Fruit fly (Drosophila melanogaster): ENCODE measurements around the gene epsilonCOP.

Gene epsilonCOP

dm6 chr2L:6513948-6514347, 25.1 kb downstream of the epsilonCOP start (continued):
- no peak for TF ChIP-seq corto (GFP tag; optimal IDR thresholded peaks at IDR 0.05)
- TF ChIP-seq CG34422 (GFP tag; IDR thresholded peaks at IDR 0.05), result no peak

DNA sequence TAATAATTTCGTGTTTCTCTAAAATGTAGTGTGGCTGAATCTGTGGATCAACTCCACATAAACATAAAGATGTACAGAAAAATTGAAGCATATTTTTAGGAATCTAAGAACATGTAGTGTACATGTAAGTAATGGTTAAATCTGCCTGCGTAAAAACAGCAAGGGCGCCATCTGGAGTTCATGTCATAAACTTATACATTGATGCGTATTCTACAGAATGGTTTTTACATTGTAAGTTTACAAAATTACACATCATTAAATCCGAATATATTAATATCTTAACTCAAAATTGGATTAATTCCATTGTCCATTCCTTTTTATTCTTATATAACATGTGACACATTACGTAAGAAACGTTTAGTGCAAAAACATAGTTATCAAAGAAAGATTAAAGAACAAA, 38.1 kb downstream of the epsilonCOP start:
- no peak for TF ChIP-seq ham (GFP tag; IDR thresholded peaks at IDR 0.05)
- TF ChIP-seq usp (GFP tag; optimal IDR thresholded peaks at IDR 0.05), result no peak
- no peak for TF ChIP-seq CG11247 (GFP tag; IDR thresholded peaks at IDR 0.05)
- TF ChIP-seq CG12942 (GFP tag; optimal IDR thresholded peaks at IDR 0.05), result no peak
- TF ChIP-seq Drgx (GFP tag; IDR thresholded peaks at IDR 0.05), result no peak
- TF ChIP-seq Fer1 (GFP tag; optimal IDR thresholded peaks at IDR 0.05), result peak; percentile 4
- TF ChIP-seq pb (GFP tag; optimal IDR thresholded peaks at IDR 0.05), result no peak
- TF ChIP-seq CG2875 (GFP tag; optimal IDR thresholded peaks at IDR 0.05), result no peak
- TF ChIP-seq trh (GFP tag; optimal IDR thresholded peaks at IDR 0.05), result no peak
- TF ChIP-seq CG3847 (GFP tag; IDR thresholded peaks at IDR 0.05), result no peak
- TF ChIP-seq BEAF-32 (GFP tag; optimal IDR thresholded peaks at IDR 0.05), result no peak
- TF ChIP-seq CG17385 (GFP tag; optimal IDR thresholded peaks at IDR 0.05), result no peak
- TF ChIP-seq CG14965 (GFP tag; optimal IDR thresholded peaks at IDR 0.05; ENCODE audit: borderline replicate concordance), result no peak
- no peak for TF ChIP-seq Doc2 (GFP tag; IDR thresholded peaks at IDR 0.05)
- TF ChIP-seq CG4820 (GFP tag; optimal IDR thresholded peaks at IDR 0.05), result peak; percentile 5
- no peak for TF ChIP-seq unpg (GFP tag; optimal IDR thresholded peaks at IDR 0.05)
- peak; percentile 39 for TF ChIP-seq trem (tag; optimal IDR thresholded peaks at IDR 0.05)
- no peak for TF ChIP-seq run (tag; optimal IDR thresholded peaks at IDR 0.05)
- peak; percentile 50; the same call in 1 of the 2 replicates for TF ChIP-seq CG13287 (GFP tag; IDR thresholded peaks at IDR 0.05; ENCODE audit: partially characterized antibody)
- peak; percentile 30 for TF ChIP-seq Ets97D (GFP tag; optimal IDR thresholded peaks at IDR 0.05)
- TF ChIP-seq CG16863 (GFP tag; optimal IDR thresholded peaks at IDR 0.05), result no peak
- TF ChIP-seq sna (GFP tag; IDR thresholded peaks at IDR 0.05; ENCODE audit: partially characterized antibody), result no peak
- TF ChIP-seq Dek (tag; optimal IDR thresholded peaks at IDR 0.05), result no peak
- no peak for TF ChIP-seq sd (tag; optimal IDR thresholded peaks at IDR 0.05)
- TF ChIP-seq lov (optimal IDR thresholded peaks at IDR 0.05), result no peak
- TF ChIP-seq lov (GFP tag; IDR thresholded peaks at IDR 0.05), result no peak
- no peak for TF ChIP-seq CG1024 (GFP tag; IDR thresholded peaks at IDR 0.05)
- no peak for TF ChIP-seq ssp (GFP tag; IDR thresholded peaks at IDR 0.05)
- no peak for TF ChIP-seq zf30C (GFP tag; optimal IDR thresholded peaks at IDR 0.05)
- TF ChIP-seq hbn (GFP tag; IDR thresholded peaks at IDR 0.05; ENCODE audit: partially characterized antibody), result no peak
- no peak for TF ChIP-seq kni (GFP tag; optimal IDR thresholded peaks at IDR 0.05)
- TF ChIP-seq Elba2 (GFP tag; optimal IDR thresholded peaks at IDR 0.05), result no peak
- TF ChIP-seq Nf-YA (GFP tag; IDR thresholded peaks at IDR 0.05), result no peak
- peak; percentile 68 for TF ChIP-seq zen (tag; optimal IDR thresholded peaks at IDR 0.05)
- peak; percentile 80 for TF ChIP-seq amos (GFP tag; IDR thresholded peaks at IDR 0.05; ENCODE audit: partially characterized antibody)
- peak; percentile 39 for TF ChIP-seq CG32532 (GFP tag; IDR thresholded peaks at IDR 0.05)
- no peak for TF ChIP-seq oc (tag; optimal IDR thresholded peaks at IDR 0.05)
- no peak for TF ChIP-seq Dfd (GFP tag; optimal IDR thresholded peaks at IDR 0.05)
- TF ChIP-seq NC2β (GFP tag; optimal IDR thresholded peaks at IDR 0.05), result no peak
- TF ChIP-seq CG16779 (GFP tag; IDR thresholded peaks at IDR 0.05), result no peak
- TF ChIP-seq CG30403 (GFP tag; optimal IDR thresholded peaks at IDR 0.05), result no peak
- TF ChIP-seq her (GFP tag; optimal IDR thresholded peaks at IDR 0.05), result no peak
- no peak for TF ChIP-seq CG14441 (GFP tag; IDR thresholded peaks at IDR 0.05)
- no peak for TF ChIP-seq CG12155 (GFP tag; optimal IDR thresholded peaks at IDR 0.05)
- peak; percentile 26 for TF ChIP-seq CG2712 (tag; optimal IDR thresholded peaks at IDR 0.05)
- TF ChIP-seq Hr78 (GFP tag; optimal IDR thresholded peaks at IDR 0.05), result no peak
- no peak for TF ChIP-seq nau (GFP tag; optimal IDR thresholded peaks at IDR 0.05)
- no peak for TF ChIP-seq CG12219 (GFP tag; optimal IDR thresholded peaks at IDR 0.05)

Data from whole organism, embryonic.